Worm (Caenorhabditis elegans) whole organism, L2 larva: ENCODE results near the gene F20C5.7.
"Not testable (repeated sequence)": the region's sequence is repeated elsewhere in the genome, so short reads cannot be mapped to it uniquely, and the experiment has no call there.

Experiments
- F13H6.1 ChIP-seq: sonication (generic microtip); optimal IDR thresholded peaks from 2 replicates; lab custom pipeline; 2016; ENCODE audit warnings: missing genetic modification characterization, missing compliant biosample characterization
- R02D3.7 ChIP-seq: fragments of 150-350 bp; optimal IDR thresholded peaks from 2 replicates; lab custom pipeline; 2014; ENCODE audit warnings: missing biosample characterization, missing genetic modification characterization
- Y55F3AM.14 ChIP-seq: fragments of 200-800 bp; sonication (Bioruptor generic); optimal IDR thresholded peaks from 2 replicates; lab custom pipeline; 2018; ENCODE audit warnings: mild to moderate bottlenecking, missing genetic modification characterization, missing compliant biosample characterization
- ZK546.5 ChIP-seq: sonication (generic microtip); optimal IDR thresholded peaks from 2 replicates; lab custom pipeline; 2017; ENCODE audit warnings: missing biosample characterization, missing genetic modification characterization
- ama-1 ChIP-seq: fragments of 150-350 bp; optimal IDR thresholded peaks from 2 replicates; lab custom pipeline; 2018; ENCODE audit warnings: inconsistent platforms
- blmp-1 ChIP-seq: sonication (generic microtip); optimal IDR thresholded peaks from 2 replicates; lab custom pipeline; 2017; ENCODE audit warnings: missing genetic modification characterization, mild to moderate bottlenecking, missing compliant biosample characterization, antibody characterized with exemption, moderate library complexity; ENCODE audit not compliant: insufficient read depth
- ceh-82 ChIP-seq: fragments of 150-350 bp; optimal IDR thresholded peaks from 2 replicates; lab custom pipeline; 2014; ENCODE audit warnings: missing biosample characterization, missing genetic modification characterization
- crh-2 ChIP-seq: sonication (generic microtip); optimal IDR thresholded peaks from 2 replicates; lab custom pipeline; 2017; ENCODE audit warnings: missing biosample characterization, missing genetic modification characterization
- elt-1 ChIP-seq: fragments of 150-350 bp; optimal IDR thresholded peaks from 2 replicates; lab custom pipeline; 2014; ENCODE audit warnings: missing biosample characterization, missing genetic modification characterization
- fos-1 ChIP-seq: fragments of 150-350 bp; optimal IDR thresholded peaks from 2 replicates; lab custom pipeline; 2014; ENCODE audit warnings: missing biosample characterization, missing genetic modification characterization
- lin-11 ChIP-seq: fragments of 150-350 bp; sonication (generic microtip); optimal IDR thresholded peaks from 2 replicates; lab custom pipeline; 2014; ENCODE audit warnings: missing biosample characterization, missing genetic modification characterization, inconsistent platforms, mixed read lengths
- lin-13 ChIP-seq: fragments of 150-350 bp; optimal IDR thresholded peaks from 2 replicates; lab custom pipeline; 2014; ENCODE audit warnings: missing biosample characterization, missing genetic modification reagents, missing genetic modification characterization
- mab-5 ChIP-seq: fragments of 150-350 bp; optimal IDR thresholded peaks from 2 replicates; lab custom pipeline; 2014; ENCODE audit warnings: missing biosample characterization, missing genetic modification characterization
- mbf-1 ChIP-seq: sonication (generic microtip); optimal IDR thresholded peaks from 2 replicates; lab custom pipeline; 2017; ENCODE audit warnings: missing biosample characterization, missing genetic modification characterization
- nhr-10 ChIP-seq: sonication (generic microtip); optimal IDR thresholded peaks from 2 replicates; lab custom pipeline; 2017; ENCODE audit warnings: missing biosample characterization, missing genetic modification characterization
- nhr-12 ChIP-seq: fragments of 150-350 bp; optimal IDR thresholded peaks from 2 replicates; lab custom pipeline; 2014; ENCODE audit warnings: missing biosample characterization, missing genetic modification characterization
- nhr-23 ChIP-seq: fragments of 150-350 bp; optimal IDR thresholded peaks from 2 replicates; lab custom pipeline; 2014; ENCODE audit warnings: missing biosample characterization, missing genetic modification reagents, missing genetic modification characterization
- nhr-237 ChIP-seq: fragments of 150-350 bp; optimal IDR thresholded peaks from 2 replicates; lab custom pipeline; 2014; ENCODE audit warnings: missing biosample characterization, missing genetic modification characterization
- nhr-6 ChIP-seq: fragments of 150-350 bp; optimal IDR thresholded peaks from 2 replicates; lab custom pipeline; 2014; ENCODE audit warnings: missing biosample characterization, missing genetic modification characterization
- nhr-77 ChIP-seq: fragments of 150-350 bp; optimal IDR thresholded peaks from 2 replicates; lab custom pipeline; 2014; ENCODE audit warnings: missing biosample characterization, missing genetic modification characterization
- peb-1 ChIP-seq: fragments of 150-350 bp; optimal IDR thresholded peaks from 2 replicates; lab custom pipeline; 2014; ENCODE audit warnings: missing biosample characterization, missing genetic modification characterization
- skn-1 ChIP-seq: sonication (generic microtip); optimal IDR thresholded peaks from 2 replicates; lab custom pipeline; 2017; ENCODE audit warnings: missing biosample characterization, missing genetic modification characterization
- sma-9 ChIP-seq, 2 experiments: fragments of 150-350 bp in 1 of 2; sonication (generic microtip) in 1 of 2; optimal IDR thresholded peaks; 2 replicates each; lab custom pipeline; 2014 to 2016; ENCODE audit warnings: missing genetic modification characterization in 2 of 2, mild to moderate bottlenecking in 1 of 2, missing biosample characterization in 1 of 2, missing compliant biosample characterization in 1 of 2, missing genetic modification reagents in 1 of 2, moderate library complexity in 1 of 2
- unc-62 ChIP-seq: fragments of 150-350 bp; optimal IDR thresholded peaks from 2 replicates; lab custom pipeline; 2014; ENCODE audit warnings: missing biosample characterization, missing genetic modification reagents, missing genetic modification characterization
- zag-1 ChIP-seq: fragments of 150-350 bp; optimal IDR thresholded peaks from 2 replicates; lab custom pipeline; 2014; ENCODE audit warnings: missing biosample characterization, missing genetic modification characterization
- ztf-1 ChIP-seq: fragments of 200-800 bp; sonication (Bioruptor generic); conservative IDR thresholded peaks from 2 replicates; pipeline ENCODE4 v1.3.6; 2022; ENCODE audit warnings: missing genetic modification characterization, missing compliant biosample characterization
- ztf-11 ChIP-seq: sonication (generic microtip); optimal IDR thresholded peaks from 2 replicates; lab custom pipeline; 2017; ENCODE audit warnings: missing biosample characterization, missing genetic modification characterization
- ztf-4 ChIP-seq: fragments of 150-350 bp; optimal IDR thresholded peaks from 2 replicates; lab custom pipeline; 2014; ENCODE audit warnings: missing biosample characterization, missing genetic modification characterization

The F20C5.7 gene

ce11 chrIV:8722801-8723200 is 22.7 kb downstream of the F20C5.7 start:
- no peak for TF ChIP-seq ceh-82 (tag; lab: Kevin White, UChicago)
- TF ChIP-seq mab-5 (tag; lab: Kevin White, UChicago) = no peak
- no peak for TF ChIP-seq elt-1 (tag; lab: Kevin White, UChicago)
- TF ChIP-seq peb-1 (tag; lab: Kevin White, UChicago) = no peak
- TF ChIP-seq zag-1 (tag; lab: Kevin White, UChicago) = no peak
- no peak for TF ChIP-seq nhr-77 (tag; lab: Kevin White, UChicago)
- TF ChIP-seq ztf-1 (GFP tag; lab: Robert Waterston, UW) = no peak
- no peak for TF ChIP-seq nhr-23
- TF ChIP-seq nhr-237 (tag; lab: Kevin White, UChicago) = no peak
- no peak for TF ChIP-seq sma-9 (GFP tag; optimal IDR thresholded peaks at IDR 0.05; lab: Kevin White, UChicago)
- TF ChIP-seq sma-9 (tag; optimal IDR thresholded peaks at IDR 0.05; lab: Kevin White, UChicago) = no peak
- TF ChIP-seq ztf-11 (tag; lab: Kevin White, UChicago) = no peak
- no peak for TF ChIP-seq crh-2 (tag; lab: Kevin White, UChicago)
- no peak for TF ChIP-seq nhr-10 (tag; lab: Kevin White, UChicago)
- no peak for TF ChIP-seq skn-1 (tag; lab: Kevin White, UChicago)
- TF ChIP-seq ztf-4 (tag; lab: Kevin White, UChicago) = no peak
- no peak for TF ChIP-seq ZK546.5 (tag; lab: Kevin White, UChicago)

- TF ChIP-seq nhr-77 (tag; lab: Kevin White, UChicago) (no peak), Y55F3AM.14 (GFP tag; lab: Kevin White, UChicago) (no peak), nhr-10 (tag; lab: Kevin White, UChicago) (no peak), lin-13 (GFP tag; lab: Kevin White, UChicago) (no peak), lin-11 (tag; lab: Kevin White, UChicago) (no peak), fos-1 (tag; lab: Kevin White, UChicago) (no peak), skn-1 (tag; lab: Kevin White, UChicago) (no peak), ZK546.5 (tag; lab: Kevin White, UChicago) (no peak)
Observed at ce11 chrIV:8718153-8718552, 27.3 kb downstream of the F20C5.7 start, which contains the start of gene H23L24.1. TSS of gene H23L24.1 (plus strand) at chrIV:8718453.

- TF ChIP-seq unc-62; F13H6.1 (tag; lab: Kevin White, UChicago); ama-1 (lab: Kevin White, UChicago): not testable (repeated sequence)
- TF ChIP-seq, all 48 proteins: peak for 0; not testable (repeated sequence) for 48
Observed at ce11 chrIV:8715032-8715431, 30.5 kb downstream of the F20C5.7 start, which contains the start of the genes parg-2 and ipla-5. TSS of gene parg-2 (minus strand) at chrIV:8715132. TSS of gene ipla-5 (plus strand) at chrIV:8715247.

- no peak for TF ChIP-seq nhr-6
Observed at ce11 chrIV:8708046-8708445, 37.4 kb downstream of the F20C5.7 start.

ce11 chrIV:8705504-8705903 is 40.0 kb downstream of the F20C5.7 start, which contains the start of gene H23L24.4:
TSS of gene H23L24.4 (minus strand) at chrIV:8705604.
- no peak for TF ChIP-seq mbf-1 (tag; lab: Kevin White, UChicago)
- no peak for TF ChIP-seq R02D3.7 (tag; lab: Kevin White, UChicago)
- TF ChIP-seq elt-1 (tag; lab: Kevin White, UChicago) = no peak
- no peak for TF ChIP-seq blmp-1 (tag; lab: Kevin White, UChicago)

- TF ChIP-seq nhr-12 (tag; lab: Kevin White, UChicago) = no peak
- TF ChIP-seq lin-11 (tag; lab: Kevin White, UChicago) = peak; percentile 1
Observed at ce11 chrIV:8697436-8697835, 48.1 kb downstream of the F20C5.7 start, which contains the start of gene ttll-11. TSS of gene ttll-11 (plus strand) at chrIV:8697736.
